Worm (Caenorhabditis elegans) whole organism, L1 larva: ENCODE data around the gene C24H12.4.

Experiments used
- C16A3.4 ChIP-seq: fragments of 150-350 bp; optimal IDR thresholded peaks from 2 replicates; lab custom pipeline; 2014; ENCODE audit warnings: missing biosample characterization, missing genetic modification characterization
- C34B4.2 ChIP-seq: sonication (generic microtip); optimal IDR thresholded peaks from 2 replicates; lab custom pipeline; 2017; ENCODE audit warnings: mild to moderate bottlenecking, missing genetic modification characterization, missing compliant biosample characterization
- F16B12.6 ChIP-seq: fragments of 150-350 bp; optimal IDR thresholded peaks from 2 replicates; lab custom pipeline; 2014; ENCODE audit warnings: missing biosample characterization, missing genetic modification characterization
- Y116A8C.19 ChIP-seq: sonication (generic microtip); optimal IDR thresholded peaks from 2 replicates; lab custom pipeline; 2016; ENCODE audit warnings: missing compliant biosample characterization, missing genetic modification characterization, borderline replicate concordance
- alr-1 ChIP-seq: fragments of 200-800 bp; sonication (Bioruptor generic); optimal IDR thresholded peaks from 2 replicates; lab custom pipeline; 2018; ENCODE audit warnings: borderline replicate concordance, mild to moderate bottlenecking, missing genetic modification characterization, missing compliant biosample characterization
- ama-1 ChIP-seq: fragments of 150-350 bp; optimal IDR thresholded peaks from 2 replicates; lab custom pipeline; 2014
- blmp-1 ChIP-seq: fragments of 150-350 bp; optimal IDR thresholded peaks from 2 replicates; lab custom pipeline; 2014; ENCODE audit warnings: missing biosample characterization, missing genetic modification characterization
- ceh-63 ChIP-seq: fragments of 200-800 bp; sonication (Bioruptor generic); optimal IDR thresholded peaks from 2 replicates; lab custom pipeline; 2018; ENCODE audit warnings: mild to moderate bottlenecking, missing genetic modification characterization, missing compliant biosample characterization
- ceh-8 ChIP-seq: fragments of 200-800 bp; sonication (Bioruptor generic); optimal IDR thresholded peaks from 2 replicates; lab custom pipeline; 2018; ENCODE audit warnings: mild to moderate bottlenecking, missing genetic modification characterization, moderate library complexity, missing compliant biosample characterization
- ceh-82 ChIP-seq, 3 experiments: fragments of 150-350 bp in 1 of 3; sonication (generic microtip) in 2 of 3; optimal IDR thresholded peaks; 2 replicates each; lab custom pipeline; 2014 to 2017; ENCODE audit warnings: missing biosample characterization in 3 of 3, missing genetic modification characterization in 3 of 3
- ceh-88 ChIP-seq: fragments of 200-800 bp; sonication (Bioruptor generic); IDR thresholded peaks from 2 replicates; pipeline ENCODE4 v1.3.6; 2022; ENCODE audit warnings: missing genetic modification characterization, missing compliant biosample characterization
- ceh-90 ChIP-seq: sonication (generic microtip); optimal IDR thresholded peaks from 2 replicates; lab custom pipeline; 2016; ENCODE audit warnings: missing genetic modification characterization, missing compliant biosample characterization
- dsc-1 ChIP-seq: sonication (generic microtip); optimal IDR thresholded peaks from 2 replicates; lab custom pipeline; 2016; ENCODE audit warnings: mild to moderate bottlenecking, missing genetic modification characterization, missing compliant biosample characterization
- efl-1 ChIP-seq, 4 experiments: fragments of 150-350 bp; optimal IDR thresholded peaks in 3 of 4; peaks in 1 of 4; 1 replicate in 1 of 4; 2 replicates in 3 of 4; lab custom pipeline; 2014; ENCODE audit warnings: missing biosample characterization in 2 of 4, missing genetic modification characterization in 2 of 4, missing genetic modification reagents in 2 of 4
- elt-2 ChIP-seq: sonication (generic microtip); optimal IDR thresholded peaks from 2 replicates; lab custom pipeline; 2016; ENCODE audit warnings: missing genetic modification characterization, mild to moderate bottlenecking, inconsistent platforms, missing compliant biosample characterization, missing genetic modification reagents
- elt-3 ChIP-seq, 6 experiments: fragments of 150-350 bp in 1 of 6; sonication (generic microtip); optimal IDR thresholded peaks; 2 replicates each; lab custom pipeline; 2017 to 2018; ENCODE audit warnings: missing biosample characterization in 6 of 6, missing genetic modification characterization in 6 of 6, inconsistent platforms in 1 of 6
- ets-5 ChIP-seq: fragments of 200-800 bp; sonication (Bioruptor generic); IDR thresholded peaks from 2 replicates; pipeline ENCODE4 v1.3.6; 2022; ENCODE audit warnings: missing genetic modification characterization, missing compliant biosample characterization
- fkh-10 ChIP-seq: sonication (generic microtip); optimal IDR thresholded peaks from 2 replicates; lab custom pipeline; 2017; ENCODE audit warnings: missing biosample characterization, missing genetic modification reagents, missing genetic modification characterization
- fkh-4 ChIP-seq: sonication (generic microtip); optimal IDR thresholded peaks from 2 replicates; lab custom pipeline; 2016; ENCODE audit warnings: missing compliant biosample characterization, missing genetic modification characterization, borderline replicate concordance
- fkh-8 ChIP-seq: sonication (generic microtip); optimal IDR thresholded peaks from 2 replicates; lab custom pipeline; 2016; ENCODE audit warnings: mild to moderate bottlenecking, missing genetic modification characterization, missing compliant biosample characterization
- fos-1 ChIP-seq: fragments of 150-350 bp; optimal IDR thresholded peaks from 2 replicates; lab custom pipeline; 2014; ENCODE audit warnings: missing biosample characterization, missing genetic modification characterization
- grh-1 ChIP-seq: fragments of 200-800 bp; sonication (Bioruptor generic); IDR thresholded peaks from 2 replicates; pipeline ENCODE4 v1.3.6; 2022; ENCODE audit warnings: missing genetic modification reagents, missing genetic modification characterization, missing compliant biosample characterization
- hlh-17 ChIP-seq: fragments of 200-800 bp; sonication (Bioruptor generic); optimal IDR thresholded peaks from 2 replicates; lab custom pipeline; 2018; ENCODE audit warnings: missing genetic modification characterization, mild to moderate bottlenecking, missing compliant biosample characterization, moderate library complexity, borderline replicate concordance
- irx-1 ChIP-seq: sonication (generic microtip); optimal IDR thresholded peaks from 2 replicates; lab custom pipeline; 2016; ENCODE audit warnings: missing genetic modification characterization, missing compliant biosample characterization
- isw-1 ChIP-seq: fragments of 200-800 bp; sonication (Bioruptor generic); IDR thresholded peaks from 2 replicates; pipeline ENCODE4 v1.3.6; 2022; ENCODE audit warnings: missing genetic modification characterization, missing compliant biosample characterization
- jun-1 ChIP-seq: fragments of 150-350 bp; optimal IDR thresholded peaks from 2 replicates; lab custom pipeline; 2014; ENCODE audit warnings: missing biosample characterization, missing genetic modification reagents, missing genetic modification characterization
- lin-14 ChIP-seq: fragments of 200-800 bp; sonication (Bioruptor generic); optimal IDR thresholded peaks from 2 replicates; lab custom pipeline; 2018; ENCODE audit warnings: mild to moderate bottlenecking, missing genetic modification characterization, moderate library complexity, missing compliant biosample characterization
- lin-39 ChIP-seq: fragments of 150-350 bp; optimal IDR thresholded peaks from 2 replicates; lab custom pipeline; 2014; ENCODE audit warnings: missing biosample characterization, missing genetic modification reagents, missing genetic modification characterization
- lir-3 ChIP-seq: sonication (generic microtip); optimal IDR thresholded peaks from 2 replicates; lab custom pipeline; 2016; ENCODE audit warnings: mild to moderate bottlenecking, missing genetic modification characterization, moderate library complexity, missing compliant biosample characterization; ENCODE audit not compliant: poor library complexity
- lsy-2 ChIP-seq, 2 experiments: fragments of 150-350 bp; optimal IDR thresholded peaks; 2 replicates each; lab custom pipeline; 2014; ENCODE audit warnings: missing biosample characterization in 2 of 2, missing genetic modification characterization in 2 of 2
- mab-9 ChIP-seq: fragments of 200-800 bp; sonication (Bioruptor generic); IDR thresholded peaks from 2 replicates; pipeline ENCODE4 v1.3.6; 2022; ENCODE audit warnings: missing genetic modification reagents, missing genetic modification characterization, missing compliant biosample characterization
- mep-1 ChIP-seq: fragments of 150-350 bp; optimal IDR thresholded peaks from 2 replicates; lab custom pipeline; 2014; ENCODE audit warnings: missing biosample characterization, missing genetic modification characterization
- nhr-12 ChIP-seq: sonication (generic microtip); optimal IDR thresholded peaks from 2 replicates; lab custom pipeline; 2017; ENCODE audit warnings: missing biosample characterization, missing genetic modification characterization
- nhr-19 ChIP-seq: fragments of 200-800 bp; sonication (Bioruptor generic); conservative IDR thresholded peaks from 2 replicates; pipeline ENCODE4 v1.3.6; 2022; ENCODE audit warnings: missing genetic modification characterization, missing compliant biosample characterization
- nhr-20 ChIP-seq: sonication (generic microtip); optimal IDR thresholded peaks from 2 replicates; lab custom pipeline; 2016; ENCODE audit warnings: mild to moderate bottlenecking, missing genetic modification characterization, missing compliant biosample characterization
- nhr-237 ChIP-seq: fragments of 150-350 bp; optimal IDR thresholded peaks from 2 replicates; lab custom pipeline; 2014; ENCODE audit warnings: missing biosample characterization, missing genetic modification characterization
- nhr-71 ChIP-seq: sonication (generic microtip); optimal IDR thresholded peaks from 2 replicates; lab custom pipeline; 2016; ENCODE audit warnings: mild to moderate bottlenecking, missing genetic modification characterization, moderate library complexity, missing compliant biosample characterization
- nhr-76 ChIP-seq: sonication (generic microtip); optimal IDR thresholded peaks from 2 replicates; lab custom pipeline; 2017; ENCODE audit warnings: missing biosample characterization, missing genetic modification characterization
- nhr-77 ChIP-seq: fragments of 150-350 bp; optimal IDR thresholded peaks from 2 replicates; lab custom pipeline; 2014; ENCODE audit warnings: missing biosample characterization, missing genetic modification characterization
- nhr-84 ChIP-seq: sonication (generic microtip); optimal IDR thresholded peaks from 2 replicates; lab custom pipeline; 2017; ENCODE audit warnings: missing biosample characterization, missing genetic modification characterization
- nhr-90 ChIP-seq: sonication (generic microtip); optimal IDR thresholded peaks from 2 replicates; lab custom pipeline; 2016; ENCODE audit warnings: mild to moderate bottlenecking, missing genetic modification characterization, missing compliant biosample characterization; ENCODE audit not compliant: poor library complexity
- pag-3 ChIP-seq: sonication (generic microtip); optimal IDR thresholded peaks from 2 replicates; lab custom pipeline; 2017; ENCODE audit warnings: missing genetic modification characterization, mild to moderate bottlenecking, missing compliant biosample characterization, antibody characterized with exemption, borderline replicate concordance; ENCODE audit not compliant: insufficient read depth
- pax-3 ChIP-seq: fragments of 200-800 bp; sonication (Bioruptor generic); optimal IDR thresholded peaks from 2 replicates; lab custom pipeline; 2018; ENCODE audit warnings: mild to moderate bottlenecking, missing genetic modification characterization, moderate library complexity, missing compliant biosample characterization
- pqm-1 ChIP-seq: sonication (generic microtip); optimal IDR thresholded peaks from 3 replicates; lab custom pipeline; 2017; ENCODE audit warnings: missing biosample characterization, missing genetic modification characterization
- skn-1 ChIP-seq: fragments of 150-350 bp; optimal IDR thresholded peaks from 2 replicates; lab custom pipeline; 2014; ENCODE audit warnings: missing biosample characterization, missing genetic modification characterization
- snu-23 ChIP-seq: sonication (generic microtip); optimal IDR thresholded peaks from 2 replicates; lab custom pipeline; 2016; ENCODE audit warnings: missing genetic modification characterization, missing compliant biosample characterization
- sox-4 ChIP-seq: sonication (generic microtip); optimal IDR thresholded peaks from 2 replicates; lab custom pipeline; 2016; ENCODE audit warnings: missing genetic modification characterization, missing compliant biosample characterization
- sptf-1 ChIP-seq: fragments of 150-350 bp; optimal IDR thresholded peaks from 2 replicates; lab custom pipeline; 2014; ENCODE audit warnings: missing biosample characterization, missing genetic modification characterization
- unc-30 ChIP-seq: sonication (generic microtip); optimal IDR thresholded peaks from 2 replicates; lab custom pipeline; 2017; ENCODE audit warnings: missing biosample characterization, missing genetic modification characterization
- unc-98 ChIP-seq: fragments of 200-800 bp; sonication (Bioruptor generic); IDR thresholded peaks from 2 replicates; pipeline ENCODE4 v1.3.6; 2022; ENCODE audit warnings: missing genetic modification characterization, missing compliant biosample characterization
- zag-1 ChIP-seq: fragments of 150-350 bp; optimal IDR thresholded peaks from 2 replicates; lab custom pipeline; 2014; ENCODE audit warnings: missing biosample characterization, missing genetic modification characterization
- ztf-11 ChIP-seq, 2 experiments: sonication (generic microtip); optimal IDR thresholded peaks; 2 replicates each; lab custom pipeline; 2016 to 2017; ENCODE audit warnings: missing genetic modification characterization in 2 of 2, missing biosample characterization in 1 of 2, missing compliant biosample characterization in 1 of 2

The C24H12.4 gene

DNA sequence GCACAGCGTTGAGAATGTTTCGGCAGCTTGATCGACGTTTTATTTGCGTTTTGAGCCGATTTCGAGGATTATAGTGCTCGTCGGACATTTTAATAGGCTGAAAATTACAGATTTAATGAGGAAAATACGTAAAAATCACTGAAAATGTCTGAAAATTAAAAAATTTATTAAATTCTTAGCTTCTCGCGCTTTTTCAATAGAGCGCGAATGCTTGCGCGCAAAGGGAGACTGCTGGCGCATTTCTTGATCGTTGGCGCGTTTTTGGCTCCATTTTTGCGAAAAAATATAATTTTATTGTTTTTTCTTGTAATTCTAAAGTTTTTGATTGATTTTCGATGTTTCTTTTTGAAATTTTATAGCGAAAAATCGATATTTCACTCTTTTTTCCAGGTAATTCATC is at the start of gene C24H12.4, which contains the start of gene dnsn-1:
TSS of gene C24H12.4 (plus strand) at position 391 of the 400 bp plus-strand sequence.
TSS of gene dnsn-1 (minus strand) at position 101 of the 400 bp plus-strand sequence.
- TF ChIP-seq pag-3 (peak; percentile 31), isw-1 (GFP tag; lab: Robert Waterston, UW) (peak; percentile 96), lin-39 (tag; lab: Kevin White, UChicago) (peak; percentile 96), snu-23 (GFP tag; lab: Kevin White, UChicago) (peak; percentile 98), nhr-19 (GFP tag; lab: Robert Waterston, UW) (peak; percentile 95), ceh-82 (tag; optimal IDR thresholded peaks at IDR 0.05; lab: Kevin White, UChicago) (peak; percentile 96 to 98 (median 97)), blmp-1 (tag; lab: Kevin White, UChicago) (peak; percentile 83), lsy-2 (tag; optimal IDR thresholded peaks at IDR 0.05; lab: Kevin White, UChicago) (peak; percentile 96 to 97), elt-3 (tag; optimal IDR thresholded peaks at IDR 0.05; lab: Kevin White, UChicago) (peak in 5 of 6 experiments; percentile 35 to 97 (median 63)), grh-1 (GFP tag; lab: Robert Waterston, UW) (peak; percentile 91), ceh-90 (tag; lab: Kevin White, UChicago) (peak; percentile 29), dsc-1 (peak; percentile 97), fkh-4 (peak; percentile 31), nhr-77 (peak; percentile 79), nhr-90 (tag; lab: Kevin White, UChicago) (peak; percentile 97), efl-1 (optimal IDR thresholded peaks at IDR 0.05; lab: Kevin White, UChicago) (peak; percentile 97), efl-1 (GFP tag; optimal IDR thresholded peaks at IDR 0.05 in 1 of 2; lab: Kevin White, UChicago) (peak; percentile 95 to 100), nhr-84 (tag; lab: Kevin White, UChicago) (no peak), nhr-237 (tag; lab: Kevin White, UChicago) (peak; percentile 58), nhr-20 (tag; lab: Kevin White, UChicago) (peak; percentile 96), pax-3 (peak; percentile 87), lir-3 (tag; lab: Kevin White, UChicago) (peak; percentile 81), ceh-88 (GFP tag; lab: Robert Waterston, UW) (peak; percentile 88), F16B12.6 (tag; lab: Kevin White, UChicago) (peak; percentile 74), ets-5 (GFP tag; lab: Robert Waterston, UW) (no peak), mep-1 (peak; percentile 99), hlh-17 (no peak), irx-1 (tag; lab: Kevin White, UChicago) (peak; percentile 93), ztf-11 (tag; optimal IDR thresholded peaks at IDR 0.05; lab: Kevin White, UChicago) (peak in 1 of 2 experiments; percentile 82), nhr-76 (tag; lab: Kevin White, UChicago) (no peak), nhr-71 (tag; lab: Kevin White, UChicago) (peak; percentile 97), sptf-1 (tag; lab: Kevin White, UChicago) (no peak), nhr-12 (tag; lab: Kevin White, UChicago) (no peak), ama-1 (lab: Kevin White, UChicago) (peak; percentile 65), fkh-10 (GFP tag; lab: Kevin White, UChicago) (peak; percentile 92), sox-4 (tag; lab: Kevin White, UChicago) (peak; percentile 90), pqm-1 (tag; lab: Kevin White, UChicago) (no peak), C34B4.2 (no peak), fos-1 (tag; lab: Kevin White, UChicago) (peak; percentile 84), C16A3.4 (tag; lab: Kevin White, UChicago) (peak; percentile 96), lin-14 (peak; percentile 94), elt-2 (tag; lab: Kevin White, UChicago) (peak; percentile 75), fkh-8 (tag; lab: Kevin White, UChicago) (peak; percentile 95), alr-1 (tag; lab: Kevin White, UChicago) (no peak), jun-1 (tag; lab: Kevin White, UChicago) (peak; percentile 88), unc-30 (tag; lab: Kevin White, UChicago) (peak; percentile 39), mab-9 (GFP tag; lab: Robert Waterston, UW) (peak; percentile 86), unc-98 (GFP tag; lab: Robert Waterston, UW) (peak; percentile 62; the same call in 1 of the 2 replicates), zag-1 (tag; lab: Kevin White, UChicago) (peak; percentile 1), ceh-63 (GFP tag; lab: Kevin White, UChicago) (no peak), ceh-8 (peak; percentile 83), Y116A8C.19 (tag; lab: Kevin White, UChicago) (no peak), skn-1 (tag; lab: Kevin White, UChicago) (peak; percentile 95)
